Worm (Caenorhabditis elegans) whole organism, young adult: ENCODE data around the gene C04E6.12.

Experiments
- F23B12.7 ChIP-seq: sonication (generic microtip); optimal IDR thresholded peaks from 2 replicates; lab custom pipeline; 2017; ENCODE audit warnings: missing genetic modification characterization, mild to moderate bottlenecking, missing compliant biosample characterization, antibody characterized with exemption, moderate library complexity; ENCODE audit not compliant: insufficient read depth
- F52B5.7 ChIP-seq: sonication (generic microtip); optimal IDR thresholded peaks from 2 replicates; lab custom pipeline; 2016; ENCODE audit warnings: mild to moderate bottlenecking, missing genetic modification characterization, missing compliant biosample characterization
- K12H6.12 ChIP-seq: fragments of 200-800 bp; sonication (Bioruptor generic); optimal IDR thresholded peaks from 2 replicates; lab custom pipeline; 2018; ENCODE audit warnings: mild to moderate bottlenecking, missing genetic modification characterization, missing compliant biosample characterization
- T07F8.4 ChIP-seq: sonication (generic microtip); optimal IDR thresholded peaks from 2 replicates; lab custom pipeline; 2016; ENCODE audit warnings: mild to moderate bottlenecking, missing genetic modification characterization, moderate library complexity, missing compliant biosample characterization
- ama-1 ChIP-seq, 3 experiments: fragments of 150-350 bp in 1 of 3; sonication (generic microtip) in 2 of 3; optimal IDR thresholded peaks; 2 replicates each; lab custom pipeline; 2014 to 2018; ENCODE audit warnings: missing biosample characterization in 2 of 3, missing genetic modification characterization in 2 of 3, missing genetic modification reagents in 2 of 3
- ceh-27 ChIP-seq: fragments of 200-800 bp; sonication (Bioruptor generic); optimal IDR thresholded peaks from 2 replicates; lab custom pipeline; 2018; ENCODE audit warnings: mild to moderate bottlenecking, missing genetic modification characterization, moderate library complexity, missing compliant biosample characterization
- ceh-79 ChIP-seq: sonication (generic microtip); optimal IDR thresholded peaks from 2 replicates; lab custom pipeline; 2017; ENCODE audit warnings: mild to moderate bottlenecking, missing genetic modification characterization, missing compliant biosample characterization
- lin-35 ChIP-seq, 3 experiments: fragments of 150-350 bp in 2 of 3; sonication (generic microtip) in 1 of 3; optimal IDR thresholded peaks; 2 replicates each; lab custom pipeline; 2014 to 2018; ENCODE audit warnings: missing biosample characterization in 3 of 3, missing genetic modification characterization in 3 of 3, missing genetic modification reagents in 3 of 3
- madf-8 ChIP-seq: fragments of 200-800 bp; sonication (Bioruptor generic); conservative IDR thresholded peaks from 2 replicates; pipeline ENCODE4 v1.3.6; 2022; ENCODE audit warnings: missing genetic modification reagents, missing genetic modification characterization, missing compliant biosample characterization
- sdz-38 ChIP-seq: sonication (generic microtip); optimal IDR thresholded peaks from 2 replicates; lab custom pipeline; 2016; ENCODE audit warnings: missing genotype, missing genetic modification characterization, missing compliant biosample characterization
- snpc-4 ChIP-seq, 5 experiments: fragments of 150-350 bp in 1 of 5; sonication (generic microtip) in 4 of 5; optimal IDR thresholded peaks; 2 replicates each; lab custom pipeline; 2014 to 2018; ENCODE audit warnings: missing genetic modification characterization in 5 of 5, missing biosample characterization in 3 of 5, antibody characterized with exemption in 2 of 5, mild to moderate bottlenecking in 2 of 5, missing compliant biosample characterization in 2 of 5, missing genotype in 2 of 5, moderate library complexity in 2 of 5, missing genetic modification reagents in 1 of 5
- unc-130 ChIP-seq: sonication (generic microtip); optimal IDR thresholded peaks from 2 replicates; lab custom pipeline; 2016; ENCODE audit warnings: missing genetic modification reagents, missing genetic modification characterization, missing compliant biosample characterization
- unc-62 ChIP-seq: fragments of 150-350 bp; optimal IDR thresholded peaks from 2 replicates; lab custom pipeline; 2014; ENCODE audit warnings: missing biosample characterization, missing genetic modification reagents, missing genetic modification characterization
- zfh-2 ChIP-seq: fragments of 200-800 bp; sonication (Bioruptor generic); conservative IDR thresholded peaks from 2 replicates; pipeline ENCODE4 v1.3.6; 2022; ENCODE audit warnings: missing genetic modification reagents, missing genetic modification characterization, missing compliant biosample characterization

DNA sequence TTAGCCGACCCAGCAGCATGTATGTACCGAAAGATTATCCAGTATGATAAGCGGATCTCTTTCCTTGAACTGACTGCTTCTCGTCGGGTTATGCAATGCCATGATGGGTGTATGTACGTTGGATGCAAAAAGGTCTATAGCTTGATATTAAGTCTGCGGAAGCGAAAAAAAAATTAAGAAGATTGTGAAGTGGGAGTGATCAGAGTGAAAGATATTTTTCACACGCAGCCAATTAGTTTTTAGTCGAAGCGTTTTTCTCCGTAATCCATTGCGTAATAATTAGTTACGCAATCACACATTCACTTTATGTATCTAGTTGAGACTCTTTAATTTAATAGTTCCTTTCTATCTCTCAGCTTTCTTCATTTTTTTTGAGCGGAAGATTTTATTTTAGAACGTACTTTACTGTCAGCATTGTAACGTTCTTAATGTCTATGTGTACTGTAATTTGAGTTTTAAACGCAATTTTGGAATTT, 29.9 kb upstream of the C04E6.12 start:
- TF ChIP-seq unc-62 (no peak), madf-8 (GFP tag; lab: Robert Waterston, UW) (no peak), lin-35 (GFP tag; optimal IDR thresholded peaks at IDR 0.05; lab: Kevin White, UChicago) (no peak), ama-1 (optimal IDR thresholded peaks at IDR 0.05; lab: Kevin White, UChicago) (no peak), ama-1 (GFP tag; optimal IDR thresholded peaks at IDR 0.05; lab: Kevin White, UChicago) (no peak), unc-130 (GFP tag; lab: Kevin White, UChicago) (no peak), T07F8.4 (tag; lab: Kevin White, UChicago) (no peak), F52B5.7 (tag; lab: Kevin White, UChicago) (no peak), snpc-4 (GFP tag; optimal IDR thresholded peaks at IDR 0.05; lab: Kevin White, UChicago) (no peak), snpc-4 (tag; optimal IDR thresholded peaks at IDR 0.05; lab: Kevin White, UChicago) (no peak), zfh-2 (GFP tag; lab: Robert Waterston, UW) (no peak), ceh-79 (no peak), ceh-27 (GFP tag; lab: Kevin White, UChicago) (no peak), K12H6.12 (tag; lab: Kevin White, UChicago) (no peak), sdz-38 (tag; lab: Kevin White, UChicago) (no peak), F23B12.7 (tag; lab: Kevin White, UChicago) (no peak)
